Worm (Caenorhabditis elegans) whole organism, L1 larva: ENCODE results near the gene ubq-1.

Source experiments
- C04F5.9 ChIP-seq: sonication (generic microtip); optimal IDR thresholded peaks from 2 replicates; lab custom pipeline; 2016; ENCODE audit warnings: missing genetic modification characterization, missing compliant biosample characterization
- C16A3.4 ChIP-seq: fragments of 150-350 bp; optimal IDR thresholded peaks from 2 replicates; lab custom pipeline; 2014; ENCODE audit warnings: missing biosample characterization, missing genetic modification characterization
- C34B4.2 ChIP-seq: sonication (generic microtip); optimal IDR thresholded peaks from 2 replicates; lab custom pipeline; 2017; ENCODE audit warnings: mild to moderate bottlenecking, missing genetic modification characterization, missing compliant biosample characterization
- F16B12.6 ChIP-seq: fragments of 150-350 bp; optimal IDR thresholded peaks from 2 replicates; lab custom pipeline; 2014; ENCODE audit warnings: missing biosample characterization, missing genetic modification characterization
- Y116A8C.19 ChIP-seq: sonication (generic microtip); optimal IDR thresholded peaks from 2 replicates; lab custom pipeline; 2016; ENCODE audit warnings: missing compliant biosample characterization, missing genetic modification characterization, borderline replicate concordance
- aha-1 ChIP-seq: fragments of 150-350 bp; optimal IDR thresholded peaks from 2 replicates; lab custom pipeline; 2014; ENCODE audit warnings: missing biosample characterization, missing genetic modification characterization
- ama-1 ChIP-seq: fragments of 150-350 bp; optimal IDR thresholded peaks from 2 replicates; lab custom pipeline; 2014
- blmp-1 ChIP-seq: fragments of 150-350 bp; optimal IDR thresholded peaks from 2 replicates; lab custom pipeline; 2014; ENCODE audit warnings: missing biosample characterization, missing genetic modification characterization
- ceh-88 ChIP-seq: fragments of 200-800 bp; sonication (Bioruptor generic); IDR thresholded peaks from 2 replicates; pipeline ENCODE4 v1.3.6; 2022; ENCODE audit warnings: missing genetic modification characterization, missing compliant biosample characterization
- dpl-1 ChIP-seq, 3 experiments: fragments of 150-350 bp in 2 of 3; sonication (generic microtip) in 1 of 3; optimal IDR thresholded peaks; 2 replicates each; lab custom pipeline; 2014 to 2017; ENCODE audit warnings: missing biosample characterization in 3 of 3, missing genetic modification characterization in 3 of 3, missing genetic modification reagents in 3 of 3
- dsc-1 ChIP-seq: sonication (generic microtip); optimal IDR thresholded peaks from 2 replicates; lab custom pipeline; 2016; ENCODE audit warnings: mild to moderate bottlenecking, missing genetic modification characterization, missing compliant biosample characterization
- efl-1 ChIP-seq, 4 experiments: fragments of 150-350 bp; optimal IDR thresholded peaks in 3 of 4; peaks in 1 of 4; 1 replicate in 1 of 4; 2 replicates in 3 of 4; lab custom pipeline; 2014; ENCODE audit warnings: missing biosample characterization in 2 of 4, missing genetic modification characterization in 2 of 4, missing genetic modification reagents in 2 of 4
- elt-2 ChIP-seq: sonication (generic microtip); optimal IDR thresholded peaks from 2 replicates; lab custom pipeline; 2016; ENCODE audit warnings: missing genetic modification characterization, mild to moderate bottlenecking, inconsistent platforms, missing compliant biosample characterization, missing genetic modification reagents
- elt-3 ChIP-seq, 6 experiments: fragments of 150-350 bp in 1 of 6; sonication (generic microtip); optimal IDR thresholded peaks; 2 replicates each; lab custom pipeline; 2017 to 2018; ENCODE audit warnings: missing biosample characterization in 6 of 6, missing genetic modification characterization in 6 of 6, inconsistent platforms in 1 of 6
- fos-1 ChIP-seq: fragments of 150-350 bp; optimal IDR thresholded peaks from 2 replicates; lab custom pipeline; 2014; ENCODE audit warnings: missing biosample characterization, missing genetic modification characterization
- hpl-2 ChIP-seq: fragments of 150-350 bp; optimal IDR thresholded peaks from 2 replicates; lab custom pipeline; 2014; ENCODE audit warnings: missing biosample characterization, missing genetic modification reagents, missing genetic modification characterization
- isw-1 ChIP-seq: fragments of 200-800 bp; sonication (Bioruptor generic); IDR thresholded peaks from 2 replicates; pipeline ENCODE4 v1.3.6; 2022; ENCODE audit warnings: missing genetic modification characterization, missing compliant biosample characterization
- jun-1 ChIP-seq: fragments of 150-350 bp; optimal IDR thresholded peaks from 2 replicates; lab custom pipeline; 2014; ENCODE audit warnings: missing biosample characterization, missing genetic modification reagents, missing genetic modification characterization
- lin-14 ChIP-seq: fragments of 200-800 bp; sonication (Bioruptor generic); optimal IDR thresholded peaks from 2 replicates; lab custom pipeline; 2018; ENCODE audit warnings: mild to moderate bottlenecking, missing genetic modification characterization, moderate library complexity, missing compliant biosample characterization
- lin-35 ChIP-seq, 2 experiments: fragments of 150-350 bp; optimal IDR thresholded peaks; 2 replicates each; lab custom pipeline; 2014; ENCODE audit warnings: missing biosample characterization in 2 of 2, missing genetic modification characterization in 2 of 2, missing genetic modification reagents in 2 of 2
- lin-39 ChIP-seq: fragments of 150-350 bp; optimal IDR thresholded peaks from 2 replicates; lab custom pipeline; 2014; ENCODE audit warnings: missing biosample characterization, missing genetic modification reagents, missing genetic modification characterization
- lsy-2 ChIP-seq, 2 experiments: fragments of 150-350 bp; optimal IDR thresholded peaks; 2 replicates each; lab custom pipeline; 2014; ENCODE audit warnings: missing biosample characterization in 2 of 2, missing genetic modification characterization in 2 of 2
- mef-2 ChIP-seq: fragments of 150-350 bp; optimal IDR thresholded peaks from 2 replicates; lab custom pipeline; 2014; ENCODE audit warnings: missing biosample characterization, missing genetic modification characterization
- nhr-11 ChIP-seq: fragments of 150-350 bp; optimal IDR thresholded peaks from 2 replicates; lab custom pipeline; 2014; ENCODE audit warnings: missing biosample characterization, missing genetic modification characterization
- nhr-20 ChIP-seq: sonication (generic microtip); optimal IDR thresholded peaks from 2 replicates; lab custom pipeline; 2016; ENCODE audit warnings: mild to moderate bottlenecking, missing genetic modification characterization, missing compliant biosample characterization
- nhr-47 ChIP-seq: sonication (generic microtip); optimal IDR thresholded peaks from 2 replicates; lab custom pipeline; 2016; ENCODE audit warnings: mild to moderate bottlenecking, missing genetic modification characterization, moderate library complexity, missing compliant biosample characterization
- nhr-71 ChIP-seq: sonication (generic microtip); optimal IDR thresholded peaks from 2 replicates; lab custom pipeline; 2016; ENCODE audit warnings: mild to moderate bottlenecking, missing genetic modification characterization, moderate library complexity, missing compliant biosample characterization
- nhr-84 ChIP-seq: sonication (generic microtip); optimal IDR thresholded peaks from 2 replicates; lab custom pipeline; 2017; ENCODE audit warnings: missing biosample characterization, missing genetic modification characterization
- nhr-85 ChIP-seq: sonication (generic microtip); peaks from one replicate; lab custom pipeline; 2016; ENCODE audit warnings: missing genetic modification characterization, inconsistent platforms, missing compliant biosample characterization
- nhr-90 ChIP-seq: sonication (generic microtip); optimal IDR thresholded peaks from 2 replicates; lab custom pipeline; 2016; ENCODE audit warnings: mild to moderate bottlenecking, missing genetic modification characterization, missing compliant biosample characterization; ENCODE audit not compliant: poor library complexity
- pax-3 ChIP-seq: fragments of 200-800 bp; sonication (Bioruptor generic); optimal IDR thresholded peaks from 2 replicates; lab custom pipeline; 2018; ENCODE audit warnings: mild to moderate bottlenecking, missing genetic modification characterization, moderate library complexity, missing compliant biosample characterization
- pqm-1 ChIP-seq: sonication (generic microtip); optimal IDR thresholded peaks from 3 replicates; lab custom pipeline; 2017; ENCODE audit warnings: missing biosample characterization, missing genetic modification characterization
- skn-1 ChIP-seq: fragments of 150-350 bp; optimal IDR thresholded peaks from 2 replicates; lab custom pipeline; 2014; ENCODE audit warnings: missing biosample characterization, missing genetic modification characterization
- snpc-4 ChIP-seq: fragments of 150-350 bp; optimal IDR thresholded peaks from 2 replicates; lab custom pipeline; 2014; ENCODE audit warnings: missing biosample characterization, missing genetic modification characterization
- snu-23 ChIP-seq: sonication (generic microtip); optimal IDR thresholded peaks from 2 replicates; lab custom pipeline; 2016; ENCODE audit warnings: missing genetic modification characterization, missing compliant biosample characterization
- swsn-7 ChIP-seq: sonication (generic microtip); optimal IDR thresholded peaks from 2 replicates; lab custom pipeline; 2016; ENCODE audit warnings: missing genetic modification characterization, missing compliant biosample characterization
- unc-30 ChIP-seq: sonication (generic microtip); optimal IDR thresholded peaks from 2 replicates; lab custom pipeline; 2017; ENCODE audit warnings: missing biosample characterization, missing genetic modification characterization
- unc-62 ChIP-seq: fragments of 150-350 bp; optimal IDR thresholded peaks from 2 replicates; lab custom pipeline; 2014; ENCODE audit warnings: missing biosample characterization, missing genetic modification reagents, missing genetic modification characterization
- unc-86 ChIP-seq: sonication (generic microtip); optimal IDR thresholded peaks from 2 replicates; lab custom pipeline; 2016; ENCODE audit warnings: missing genetic modification characterization, missing compliant biosample characterization
- vab-15 ChIP-seq: sonication (generic microtip); optimal IDR thresholded peaks from 2 replicates; lab custom pipeline; 2017; ENCODE audit warnings: missing genotype, mild to moderate bottlenecking, missing genetic modification characterization, missing compliant biosample characterization
- zag-1 ChIP-seq: fragments of 150-350 bp; optimal IDR thresholded peaks from 2 replicates; lab custom pipeline; 2014; ENCODE audit warnings: missing biosample characterization, missing genetic modification characterization
- ztf-11 ChIP-seq, 2 experiments: sonication (generic microtip); optimal IDR thresholded peaks; 2 replicates each; lab custom pipeline; 2016 to 2017; ENCODE audit warnings: missing genetic modification characterization in 2 of 2, missing biosample characterization in 1 of 2, missing compliant biosample characterization in 1 of 2
- ztf-4 ChIP-seq: fragments of 150-350 bp; optimal IDR thresholded peaks from 2 replicates; lab custom pipeline; 2014; ENCODE audit warnings: missing biosample characterization, missing genetic modification characterization

ubq-1 gene

DNA sequence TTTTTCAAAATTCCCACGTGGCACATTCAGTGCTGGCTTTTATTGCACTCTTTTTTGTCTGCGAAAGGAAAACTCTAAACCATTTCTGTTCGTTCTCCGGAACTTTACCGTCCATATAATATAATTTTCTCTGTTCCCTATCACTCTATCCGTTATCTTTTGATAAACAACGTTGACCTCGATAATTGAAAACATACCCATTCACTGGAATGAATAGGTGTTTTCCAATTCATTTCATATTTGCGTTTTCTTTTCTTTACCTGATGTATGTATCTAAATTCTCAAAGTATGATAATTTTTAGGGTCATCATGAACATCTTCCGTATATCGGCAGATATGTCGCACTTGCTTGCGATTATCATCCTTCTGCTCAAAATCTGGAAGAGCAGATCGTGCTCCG is 33.3 kb upstream of the ubq-1 start, which contains the start of gene erd-2.2 (continued):
- TF ChIP-seq fos-1: no peak
- TF ChIP-seq nhr-85 (tag; lab: Kevin White, UChicago): peak; percentile 43
- no peak for TF ChIP-seq lin-35 (GFP tag; optimal IDR thresholded peaks at IDR 0.05; lab: Kevin White, UChicago)
- TF ChIP-seq blmp-1 (tag; lab: Kevin White, UChicago): peak; percentile 30
- TF ChIP-seq Y116A8C.19 (tag; lab: Kevin White, UChicago): no peak
- TF ChIP-seq unc-62 (GFP tag; lab: Kevin White, UChicago): no peak

DNA sequence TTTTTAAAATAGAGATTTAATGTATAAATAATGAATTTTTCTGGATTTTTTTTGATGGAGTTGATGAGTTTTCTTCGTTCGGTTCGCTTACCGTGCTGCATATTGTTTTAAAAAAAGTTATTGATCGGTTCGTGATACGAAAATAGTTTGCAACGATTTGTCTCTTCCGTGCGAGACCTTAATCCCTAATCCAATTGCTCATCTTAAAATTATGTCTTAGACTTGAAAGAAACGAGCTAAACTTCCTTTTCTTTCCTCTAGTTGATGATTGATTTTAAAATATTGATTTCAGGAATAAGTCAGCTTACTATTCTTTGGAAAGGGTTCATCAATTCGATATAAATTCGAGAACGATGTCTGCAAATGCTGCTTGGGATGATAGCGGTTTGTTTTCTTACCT is 31.6 kb upstream of the ubq-1 start, which contains the start of gene C28H8.3:
Gene C28H8.3, plus strand, starts transcription at position 293 of the 400 bp plus-strand sequence.
- TF ChIP-seq swsn-7 (tag; lab: Kevin White, UChicago) (no peak), snpc-4 (tag; lab: Kevin White, UChicago) (no peak), isw-1 (GFP tag; lab: Robert Waterston, UW) (no peak), lsy-2 (tag; optimal IDR thresholded peaks at IDR 0.05; lab: Kevin White, UChicago) (no peak), ceh-88 (GFP tag; lab: Robert Waterston, UW) (no peak), jun-1 (no peak), C04F5.9 (tag; lab: Kevin White, UChicago) (no peak), nhr-84 (tag; lab: Kevin White, UChicago) (no peak), ztf-11 (tag; optimal IDR thresholded peaks at IDR 0.05; lab: Kevin White, UChicago) (no peak), vab-15 (tag; lab: Kevin White, UChicago) (no peak), aha-1 (no peak), ama-1 (lab: Kevin White, UChicago) (no peak), elt-2 (tag; lab: Kevin White, UChicago) (no peak), nhr-71 (tag; lab: Kevin White, UChicago) (no peak), elt-3 (tag; optimal IDR thresholded peaks at IDR 0.05; lab: Kevin White, UChicago) (no peak), nhr-11 (tag; lab: Kevin White, UChicago) (no peak), mef-2 (tag; lab: Kevin White, UChicago) (no peak)

ce11 chrIII:5914717-5915116 is 25.3 kb upstream of the ubq-1 start:
- no peak for TF ChIP-seq F16B12.6 (tag; lab: Kevin White, UChicago)
- no peak for TF ChIP-seq dsc-1 (tag; lab: Kevin White, UChicago)
- TF ChIP-seq efl-1 (optimal IDR thresholded peaks at IDR 0.05; lab: Kevin White, UChicago): no peak
- TF ChIP-seq efl-1 (GFP tag; optimal IDR thresholded peaks at IDR 0.05 in 1 of 2; lab: Kevin White, UChicago): no peak
- no peak for TF ChIP-seq skn-1 (tag; lab: Kevin White, UChicago)
- TF ChIP-seq C34B4.2 (tag; lab: Kevin White, UChicago): no peak
- TF ChIP-seq fos-1: no peak
- peak; percentile 14 for TF ChIP-seq elt-2 (tag; lab: Kevin White, UChicago)

DNA sequence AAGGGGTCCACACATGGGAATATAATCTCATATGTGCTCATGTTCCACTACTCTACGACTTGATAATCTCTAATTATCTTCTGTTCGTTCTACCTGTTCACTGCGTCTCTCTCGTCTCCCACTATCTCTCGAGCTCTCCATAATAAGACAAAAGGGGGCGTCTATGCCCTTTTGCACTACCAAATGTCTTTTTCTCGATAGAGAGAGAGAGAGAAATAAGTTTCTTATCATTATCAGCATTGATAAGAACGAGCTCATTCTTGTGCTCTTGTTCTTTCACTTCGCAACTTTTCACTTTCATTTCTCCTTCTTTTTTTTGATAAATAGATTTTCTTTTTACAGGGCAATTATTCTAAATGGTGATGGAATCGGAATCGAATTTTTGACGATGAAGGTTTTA is 24.1 kb upstream of the ubq-1 start:
- no peak for TF ChIP-seq F16B12.6 (tag; lab: Kevin White, UChicago)
- TF ChIP-seq lin-35 (GFP tag; optimal IDR thresholded peaks at IDR 0.05; lab: Kevin White, UChicago): peak in 1 of 2 experiments; percentile 31
- TF ChIP-seq efl-1 (optimal IDR thresholded peaks at IDR 0.05; lab: Kevin White, UChicago): no peak
- peak in 1 of 2 experiments; percentile 55 for TF ChIP-seq efl-1 (GFP tag; optimal IDR thresholded peaks at IDR 0.05 in 1 of 2; lab: Kevin White, UChicago)
- TF ChIP-seq elt-2 (tag; lab: Kevin White, UChicago): peak; percentile 34
- TF ChIP-seq, all 84 proteins: peak for 3

DNA sequence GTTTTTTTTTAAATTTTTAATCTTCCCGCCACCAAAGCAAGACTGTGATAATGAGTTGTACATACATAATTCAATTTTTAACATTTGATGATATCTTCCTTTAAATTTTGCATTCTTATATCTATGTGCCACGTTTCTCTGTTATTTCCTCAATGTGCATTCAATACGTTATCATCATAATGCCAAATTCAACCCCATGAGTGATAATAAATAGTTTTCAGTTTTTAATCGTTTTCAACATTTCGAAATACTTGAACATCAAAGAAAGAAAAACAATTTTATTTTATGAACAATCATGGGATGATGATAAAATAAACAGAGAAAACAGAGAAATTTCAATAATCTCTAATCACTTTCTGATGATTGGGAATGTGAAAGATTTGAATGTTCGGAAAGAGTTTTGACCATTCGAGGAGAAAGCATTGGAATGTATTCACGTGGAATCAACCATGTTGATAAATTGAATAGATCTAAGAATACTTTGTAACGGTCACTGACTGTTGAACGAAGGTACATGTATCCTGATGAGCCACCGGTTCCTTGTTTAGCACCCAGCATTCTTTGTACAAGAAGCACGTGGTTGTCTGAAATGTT is 22.6 kb upstream of the ubq-1 start:
- peak; percentile 11 for TF ChIP-seq ztf-4
- TF ChIP-seq pax-3 (tag; lab: Kevin White, UChicago): peak; percentile 9
- TF ChIP-seq unc-86: no peak
- TF ChIP-seq nhr-47 (tag; lab: Kevin White, UChicago): peak; percentile 12
- no peak for TF ChIP-seq unc-30
- TF ChIP-seq C16A3.4 (tag; lab: Kevin White, UChicago): peak; percentile 22
- peak; percentile 34 for TF ChIP-seq pqm-1 (tag; lab: Kevin White, UChicago)
- TF ChIP-seq dpl-1 (GFP tag; optimal IDR thresholded peaks at IDR 0.05; lab: Kevin White, UChicago): no peak
- no peak for TF ChIP-seq F16B12.6 (tag; lab: Kevin White, UChicago)
- TF ChIP-seq nhr-20: peak; percentile 27
- TF ChIP-seq snu-23 (GFP tag; lab: Kevin White, UChicago): peak; percentile 21
- TF ChIP-seq ama-1 (lab: Kevin White, UChicago): peak; percentile 43
- peak; percentile 75 for TF ChIP-seq nhr-90 (tag; lab: Kevin White, UChicago)
- no peak for TF ChIP-seq hpl-2 (GFP tag; lab: Kevin White, UChicago)
- TF ChIP-seq zag-1 (tag; lab: Kevin White, UChicago): no peak
- no peak for TF ChIP-seq lin-39
- TF ChIP-seq efl-1 (optimal IDR thresholded peaks at IDR 0.05; lab: Kevin White, UChicago): peak in 1 of 2 experiments; percentile 21
- peak in 1 of 2 experiments; percentile 70 for TF ChIP-seq efl-1 (GFP tag; optimal IDR thresholded peaks at IDR 0.05 in 1 of 2; lab: Kevin White, UChicago)
- no peak for TF ChIP-seq unc-62 (GFP tag; lab: Kevin White, UChicago)
- peak; percentile 16 for TF ChIP-seq lin-14
- peak; percentile 67 for TF ChIP-seq elt-2 (tag; lab: Kevin White, UChicago)
